Worm (Caenorhabditis elegans): ENCODE data around the gene cubn-1.

cubn-1 gene

ce11 chrV:12596795-12597194, 14.3 kb upstream of the cubn-1 start (continued):
- TF ChIP-seq madf-10 (tag; optimal IDR thresholded peaks at IDR 0.05): peak; percentile 15
- TF ChIP-seq F37B4.10 (GFP tag; IDR thresholded peaks at IDR 0.05): no peak
- TF ChIP-seq snpc-3.4 (tag; optimal IDR thresholded peaks at IDR 0.05): peak; percentile 53
- 0 out of 2 replicates have a peak, but pooled peaks have one; percentile 15 for TF ChIP-seq Y79H2A.3 (GFP tag; conservative IDR thresholded peaks at IDR 0.05)
- TF ChIP-seq bed-2 (GFP tag; IDR thresholded peaks at IDR 0.05): no peak
- no peak for TF ChIP-seq rcor-1 (GFP tag; IDR thresholded peaks at IDR 0.05)
- TF ChIP-seq repo-1 (tag; optimal IDR thresholded peaks at IDR 0.05): peak; percentile 73
- no peak for TF ChIP-seq F39B2.1 (GFP tag; IDR thresholded peaks at IDR 0.05)
- TF ChIP-seq mcd-1 (GFP tag; IDR thresholded peaks at IDR 0.05): peak; percentile 50
- TF ChIP-seq tlf-1 (GFP tag; optimal IDR thresholded peaks at IDR 0.05): no peak
- peak; percentile 74 for TF ChIP-seq B0336.3 (GFP tag; IDR thresholded peaks at IDR 0.05)
- no peak for TF ChIP-seq pha-4 (tag; optimal IDR thresholded peaks at IDR 0.05)
- no peak for TF ChIP-seq egrh-3 (GFP tag; IDR thresholded peaks at IDR 0.05)
- peak; percentile 74 for TF ChIP-seq B0261.1 (tag; optimal IDR thresholded peaks at IDR 0.05)
- peak; percentile 55 for TF ChIP-seq hrde-1 (tag; optimal IDR thresholded peaks at IDR 0.05; ENCODE audit: borderline replicate concordance)
- TF ChIP-seq snpc-1.1 (tag; optimal IDR thresholded peaks at IDR 0.05; ENCODE audit: insufficient read depth): peak; percentile 24
- TF ChIP-seq lin-26 (GFP tag; IDR thresholded peaks at IDR 0.05): peak; percentile 86
- no peak for TF ChIP-seq F22D6.2 (tag; optimal IDR thresholded peaks at IDR 0.05)
- peak; percentile 52; the same call in 1 of the 2 replicates for TF ChIP-seq attf-3 (GFP tag; conservative IDR thresholded peaks at IDR 0.05)
- TF ChIP-seq B0019.2 (GFP tag; conservative IDR thresholded peaks at IDR 0.05): no peak
- no peak for TF ChIP-seq nhr-27 (tag; optimal IDR thresholded peaks at IDR 0.05)
- peak; percentile 55 for TF ChIP-seq K12H6.12 (tag; optimal IDR thresholded peaks at IDR 0.05)
- peak; percentile 90 for TF ChIP-seq nhr-90 (tag; optimal IDR thresholded peaks at IDR 0.05)
- 0 out of 2 replicates have a peak, but pooled peaks have one; percentile 35 for TF ChIP-seq hsf-1 (GFP tag; IDR thresholded peaks at IDR 0.05)
- no peak for TF ChIP-seq K11D2.4 (GFP tag; IDR thresholded peaks at IDR 0.05)
- peak; percentile 35; the same call in 1 of the 2 replicates for TF ChIP-seq D2030.7 (GFP tag; IDR thresholded peaks at IDR 0.05)
- no peak for TF ChIP-seq madf-8 (GFP tag; conservative IDR thresholded peaks at IDR 0.05)
- no peak for TF ChIP-seq mel-28 (tag; optimal IDR thresholded peaks at IDR 0.05; ENCODE audit: borderline replicate concordance)
- TF ChIP-seq ccch-3 (GFP tag; optimal IDR thresholded peaks at IDR 0.05): no peak
- peak; percentile 27 for TF ChIP-seq lsl-1 (GFP tag; optimal IDR thresholded peaks at IDR 0.05)
- no peak for TF ChIP-seq ztf-28 (GFP tag; IDR thresholded peaks at IDR 0.05)
- TF ChIP-seq ceh-79 (tag; optimal IDR thresholded peaks at IDR 0.05): no peak
- 0 out of 2 replicates have a peak, but pooled peaks have one; percentile 15 for TF ChIP-seq ztf-25 (GFP tag; IDR thresholded peaks at IDR 0.05)
- TF ChIP-seq sea-2 (GFP tag; IDR thresholded peaks at IDR 0.05): no peak
- no peak for TF ChIP-seq F52B5.7 (tag; optimal IDR thresholded peaks at IDR 0.05)
- peak; percentile 70 for TF ChIP-seq athp-1 (tag; optimal IDR thresholded peaks at IDR 0.05)
- TF ChIP-seq nfyb-1 (GFP tag; IDR thresholded peaks at IDR 0.05): peak; percentile 75; the same call in 1 of the 2 replicates
- no peak for TF ChIP-seq lir-1 (GFP tag; conservative IDR thresholded peaks at IDR 0.05)
- no peak for TF ChIP-seq unc-62 (GFP tag; optimal IDR thresholded peaks at IDR 0.05)
- no peak for TF ChIP-seq akir-1 (GFP tag; optimal IDR thresholded peaks at IDR 0.05)
- TF ChIP-seq madf-3 (GFP tag; IDR thresholded peaks at IDR 0.05): no peak
- no peak for TF ChIP-seq dpff-1 (tag; optimal IDR thresholded peaks at IDR 0.05)
- TF ChIP-seq cebp-2 (GFP tag; IDR thresholded peaks at IDR 0.05): peak; percentile 92
- peak; percentile 6 to 48 for TF ChIP-seq let-607 (tag; optimal IDR thresholded peaks at IDR 0.05)
- TF ChIP-seq F57A8.1 (GFP tag; optimal IDR thresholded peaks at IDR 0.05): no peak
- no peak for TF ChIP-seq aptf-2 (GFP tag; conservative IDR thresholded peaks at IDR 0.05)
- no peak for TF ChIP-seq dpl-1 (GFP tag; optimal IDR thresholded peaks at IDR 0.05)
- TF ChIP-seq Y67H2A.10 (GFP tag; conservative IDR thresholded peaks at IDR 0.05): no peak
